Worm (Caenorhabditis elegans) whole organism, mixed stage, embryonic: ENCODE data around the gene ZK512.8.

Experiments used
- M03D4.4 ChIP-seq: sonication (generic microtip); optimal IDR thresholded peaks from 2 replicates; lab custom pipeline; 2017; ENCODE audit warnings: mild to moderate bottlenecking, missing genetic modification characterization, missing compliant biosample characterization
- bed-3 ChIP-seq: fragments of 200-800 bp; sonication (Bioruptor generic); optimal IDR thresholded peaks from 3 replicates; lab custom pipeline; 2018; ENCODE audit warnings: mild to moderate bottlenecking, missing genetic modification characterization, moderate library complexity, missing compliant biosample characterization
- blmp-1 ChIP-seq: fragments of 150-350 bp; optimal IDR thresholded peaks from 2 replicates; lab custom pipeline; 2014; ENCODE audit warnings: missing biosample characterization, missing genetic modification characterization
- ceh-39 ChIP-seq: fragments of 150-350 bp; optimal IDR thresholded peaks from 2 replicates; lab custom pipeline; 2014; ENCODE audit warnings: missing biosample characterization, missing genetic modification characterization
- ceh-43 ChIP-seq: fragments of 200-800 bp; sonication (Bioruptor generic); optimal IDR thresholded peaks from 2 replicates; lab custom pipeline; 2018; ENCODE audit warnings: mild to moderate bottlenecking, missing genetic modification characterization, moderate library complexity, missing compliant biosample characterization
- ceh-83 ChIP-seq: fragments of 200-800 bp; sonication (Bioruptor generic); optimal IDR thresholded peaks from 2 replicates; lab custom pipeline; 2018; ENCODE audit warnings: mild to moderate bottlenecking, missing genetic modification characterization, missing compliant biosample characterization
- ces-1 ChIP-seq: fragments of 150-350 bp; optimal IDR thresholded peaks from 2 replicates; lab custom pipeline; 2014; ENCODE audit warnings: missing biosample characterization, missing genetic modification reagents, missing genetic modification characterization
- cnd-1 ChIP-seq: fragments of 200-800 bp; sonication (Bioruptor generic); optimal IDR thresholded peaks from 2 replicates; lab custom pipeline; 2018; ENCODE audit warnings: mild to moderate bottlenecking, missing genetic modification characterization, missing compliant biosample characterization
- drap-1 ChIP-seq: fragments of 200-800 bp; sonication (Bioruptor generic); optimal IDR thresholded peaks from 3 replicates; lab custom pipeline; 2018; ENCODE audit warnings: mild to moderate bottlenecking, missing genetic modification characterization, missing compliant biosample characterization
- elt-1 ChIP-seq: sonication (generic microtip); optimal IDR thresholded peaks from 2 replicates; lab custom pipeline; 2017; ENCODE audit warnings: missing genetic modification characterization, mild to moderate bottlenecking, missing compliant biosample characterization, antibody characterized with exemption, moderate library complexity, borderline replicate concordance; ENCODE audit not compliant: insufficient read depth
- elt-3 ChIP-seq: fragments of 150-350 bp; optimal IDR thresholded peaks from 2 replicates; lab custom pipeline; 2014; ENCODE audit warnings: missing biosample characterization, missing genetic modification characterization
- flh-1 ChIP-seq: fragments of 200-800 bp; sonication (Bioruptor generic); optimal IDR thresholded peaks from 2 replicates; lab custom pipeline; 2018; ENCODE audit warnings: mild to moderate bottlenecking, missing genetic modification characterization, moderate library complexity, missing compliant biosample characterization
- ham-2 ChIP-seq: fragments of 200-800 bp; sonication (Bioruptor generic); optimal IDR thresholded peaks from 2 replicates; lab custom pipeline; 2018; ENCODE audit warnings: mild to moderate bottlenecking, missing genetic modification characterization, missing compliant biosample characterization
- hlh-1 ChIP-seq: fragments of 150-350 bp; optimal IDR thresholded peaks from 2 replicates; lab custom pipeline; 2014; ENCODE audit warnings: missing biosample characterization, missing genetic modification reagents, missing genetic modification characterization
- lin-13 ChIP-seq: fragments of 150-350 bp; optimal IDR thresholded peaks from 2 replicates; lab custom pipeline; 2014; ENCODE audit warnings: missing biosample characterization, missing genetic modification characterization
- lin-32 ChIP-seq: fragments of 200-800 bp; sonication (Bioruptor generic); optimal IDR thresholded peaks from 2 replicates; lab custom pipeline; 2018; ENCODE audit warnings: mild to moderate bottlenecking, missing genetic modification characterization, missing compliant biosample characterization
- mep-1 ChIP-seq: fragments of 150-350 bp; optimal IDR thresholded peaks from 2 replicates; lab custom pipeline; 2017; ENCODE audit warnings: missing biosample characterization, missing genetic modification reagents, missing genetic modification characterization, inconsistent platforms
- mls-2 ChIP-seq: sonication (generic microtip); optimal IDR thresholded peaks from 2 replicates; lab custom pipeline; 2016; ENCODE audit warnings: mild to moderate bottlenecking, missing genetic modification characterization, moderate library complexity, missing compliant biosample characterization
- nhr-12 ChIP-seq: fragments of 150-350 bp; optimal IDR thresholded peaks from 2 replicates; lab custom pipeline; 2014; ENCODE audit warnings: missing biosample characterization, missing genetic modification characterization
- nhr-2 ChIP-seq: fragments of 150-350 bp; optimal IDR thresholded peaks from 2 replicates; lab custom pipeline; 2014; ENCODE audit warnings: missing biosample characterization, missing genetic modification characterization
- nhr-237 ChIP-seq: fragments of 150-350 bp; optimal IDR thresholded peaks from 2 replicates; lab custom pipeline; 2014; ENCODE audit warnings: missing biosample characterization, missing genetic modification characterization
- pha-4 ChIP-seq: fragments of 150-350 bp; optimal IDR thresholded peaks from 2 replicates; lab custom pipeline; 2018; ENCODE audit warnings: missing biosample characterization, missing genetic modification reagents, missing genetic modification characterization
- sem-2 ChIP-seq: fragments of 200-800 bp; sonication (Bioruptor generic); optimal IDR thresholded peaks from 2 replicates; lab custom pipeline; 2018; ENCODE audit warnings: mild to moderate bottlenecking, missing genetic modification characterization, missing compliant biosample characterization
- sptf-1 ChIP-seq: sonication (generic microtip); optimal IDR thresholded peaks from 2 replicates; lab custom pipeline; 2017; ENCODE audit warnings: mild to moderate bottlenecking, missing genetic modification characterization, moderate library complexity, missing compliant biosample characterization
- tbx-8 ChIP-seq: fragments of 200-800 bp; sonication (Bioruptor generic); optimal IDR thresholded peaks from 2 replicates; lab custom pipeline; 2018; ENCODE audit warnings: mild to moderate bottlenecking, missing genetic modification characterization, moderate library complexity, missing compliant biosample characterization
- unc-120 ChIP-seq: sonication (generic microtip); optimal IDR thresholded peaks from 2 replicates; lab custom pipeline; 2017; ENCODE audit warnings: missing genetic modification characterization, missing compliant biosample characterization; ENCODE audit not compliant: poor library complexity, severe bottlenecking
- unc-39 ChIP-seq: fragments of 150-350 bp; optimal IDR thresholded peaks from 2 replicates; lab custom pipeline; 2014; ENCODE audit warnings: missing biosample characterization, missing genetic modification characterization
- unc-62 ChIP-seq: fragments of 150-350 bp; optimal IDR thresholded peaks from 2 replicates; lab custom pipeline; 2014; ENCODE audit warnings: missing biosample characterization, missing genetic modification reagents, missing genetic modification characterization
- zip-8 ChIP-seq: fragments of 150-350 bp; optimal IDR thresholded peaks from 2 replicates; lab custom pipeline; 2014; ENCODE audit warnings: missing biosample characterization, missing genetic modification characterization
- ztf-11 ChIP-seq: fragments of 150-350 bp; optimal IDR thresholded peaks from 2 replicates; lab custom pipeline; 2014; ENCODE audit warnings: missing biosample characterization, missing genetic modification characterization

Gene ZK512.8

DNA sequence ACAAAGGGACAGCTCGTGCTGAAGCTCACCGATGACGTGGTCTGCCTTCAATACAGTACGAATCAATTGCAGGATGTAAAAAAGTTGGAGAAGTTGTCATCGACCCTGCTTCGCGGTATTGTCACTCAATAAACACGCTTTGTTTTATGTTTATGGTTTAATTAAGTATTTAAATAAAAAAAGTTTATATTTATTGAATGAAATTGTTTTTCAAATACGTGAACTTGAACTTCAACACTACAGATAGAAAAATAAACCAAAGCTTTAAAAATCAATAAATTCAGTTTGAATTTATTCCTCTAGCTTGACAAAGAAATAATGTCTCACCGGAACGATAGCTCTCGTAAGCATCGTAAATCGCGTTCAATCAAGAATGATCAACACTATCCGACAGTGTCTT, at the start of gene ZK512.8:
Gene ZK512.8 (plus strand): TSS at position 301 of the 400 bp plus-strand sequence.
- TF ChIP-seq unc-39: no peak
- TF ChIP-seq nhr-12 (tag; lab: Kevin White, UChicago): no peak
- no peak for TF ChIP-seq pha-4 (tag; lab: Kevin White, UChicago)
- TF ChIP-seq, all 35 proteins: peak for 0

- no peak for TF ChIP-seq unc-120
- TF ChIP-seq elt-1 (tag; lab: Kevin White, UChicago): no peak
- no peak for TF ChIP-seq blmp-1 (tag; lab: Kevin White, UChicago)
- no peak for TF ChIP-seq sem-2
- no peak for TF ChIP-seq drap-1
These were observed 44.7 kb upstream of the ZK512.8 start, which contains the start of gene ZK507.1 for ce11 chrIII:9101212-9101611. Gene ZK507.1, minus strand, starts transcription at chrIII:9101312.

DNA sequence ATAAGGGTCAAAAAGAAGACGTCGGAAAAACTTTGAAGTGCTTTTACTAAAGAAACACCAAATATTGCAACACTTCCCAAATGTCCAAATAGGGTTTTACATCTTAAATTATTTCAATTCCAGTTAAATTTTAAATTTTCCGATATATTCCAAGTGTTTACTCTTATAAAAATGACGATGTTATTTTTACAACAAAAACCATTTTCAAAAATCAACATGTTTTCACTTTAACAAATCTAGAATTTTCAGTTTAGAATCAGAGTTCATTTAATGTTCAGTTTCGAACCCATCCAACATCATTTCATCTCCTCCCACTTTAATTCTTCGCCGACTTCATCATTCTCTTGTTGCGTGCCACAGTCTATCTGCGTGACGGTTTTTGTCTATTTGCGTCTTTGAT, 42.2 kb upstream of the ZK512.8 start, which contains the start of gene dos-1:
Gene dos-1 (plus strand): TSS at position 301 of the 400 bp plus-strand sequence.
- TF ChIP-seq nhr-237 (tag; lab: Kevin White, UChicago) (no peak), mep-1 (tag; lab: Kevin White, UChicago) (no peak), blmp-1 (tag; lab: Kevin White, UChicago) (no peak), unc-62 (no peak), elt-3 (tag; lab: Kevin White, UChicago) (no peak), ham-2 (no peak), bed-3 (no peak), M03D4.4 (tag; lab: Kevin White, UChicago) (no peak), lin-13 (no peak), sptf-1 (no peak), lin-32 (no peak), sem-2 (no peak), ztf-11 (tag; lab: Kevin White, UChicago) (no peak)
- TF ChIP-seq, all 35 proteins: peak for 0

ce11 chrIII:9104060-9104459, 41.8 kb upstream of the ZK512.8 start:
- TF ChIP-seq drap-1 (peak; percentile 69), cnd-1 (tag; lab: Kevin White, UChicago) (peak; percentile 79), sem-2 (peak; percentile 71), lin-13 (no peak), nhr-237 (tag; lab: Kevin White, UChicago) (no peak), tbx-8 (GFP tag; lab: Kevin White, UChicago) (peak; percentile 58), ham-2 (peak; percentile 41), ceh-83 (GFP tag; lab: Kevin White, UChicago) (peak; percentile 20), elt-3 (tag; lab: Kevin White, UChicago) (no peak), unc-120 (peak; percentile 20), unc-39 (no peak), M03D4.4 (tag; lab: Kevin White, UChicago) (peak; percentile 74), mls-2 (no peak), ceh-39 (tag; lab: Kevin White, UChicago) (no peak), flh-1 (GFP tag; lab: Kevin White, UChicago) (peak; percentile 6), ceh-43 (GFP tag; lab: Kevin White, UChicago) (peak; percentile 18)
- TF ChIP-seq, all 35 proteins: peak for 10

DNA sequence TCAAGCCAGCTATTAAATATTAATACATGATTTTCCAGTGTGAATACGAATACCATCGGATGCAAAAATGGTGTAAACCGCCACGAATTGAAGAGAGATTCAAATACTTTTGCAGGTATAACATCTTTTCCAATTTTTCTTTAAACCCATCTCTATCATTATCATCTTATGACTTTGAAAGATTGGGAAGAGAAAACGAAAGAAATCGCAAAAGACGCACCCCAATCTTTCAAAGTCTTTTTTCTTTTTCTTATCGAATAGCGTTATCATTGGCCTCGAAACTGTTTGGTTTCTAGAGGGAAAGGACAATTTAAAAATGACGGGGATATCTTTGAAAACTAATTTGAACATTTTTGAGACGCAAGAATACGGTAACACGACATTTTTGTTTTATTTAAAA, 40.2 kb upstream of the ZK512.8 start:
- TF ChIP-seq ham-2 (no peak), ceh-39 (tag; lab: Kevin White, UChicago) (no peak), tbx-8 (GFP tag; lab: Kevin White, UChicago) (no peak), ces-1 (GFP tag; lab: Kevin White, UChicago) (no peak), nhr-12 (tag; lab: Kevin White, UChicago) (no peak)

ce11 chrIII:9109172-9109571, 36.7 kb upstream of the ZK512.8 start, which contains the start of gene cya-1:
Gene cya-1, minus strand, starts transcription at chrIII:9109272.
- TF ChIP-seq ceh-39 (tag; lab: Kevin White, UChicago) (peak; percentile 28), sptf-1 (no peak)

ce11 chrIII:9109726-9110125, 36.1 kb upstream of the ZK512.8 start:
- TF ChIP-seq pha-4 (tag; lab: Kevin White, UChicago): no peak
- peak; percentile 36 for TF ChIP-seq lin-32
- TF ChIP-seq cnd-1 (tag; lab: Kevin White, UChicago): peak; percentile 37
- TF ChIP-seq hlh-1: peak; percentile 17
- TF ChIP-seq mls-2: no peak
- peak; percentile 63 for TF ChIP-seq nhr-2 (tag; lab: Kevin White, UChicago)
- peak; percentile 81 for TF ChIP-seq zip-8
